Worm (Caenorhabditis elegans) whole organism, L3 larva: Measurements from ENCODE around the gene C08E8.1.
A peak's percentile ranks its signal among the peaks of the same experiment; 100 is the strongest.

Source experiments
- R02D3.7 ChIP-seq: fragments of 150-350 bp; optimal IDR thresholded peaks from 2 replicates; lab custom pipeline; 2014; ENCODE audit warnings: missing biosample characterization, missing genetic modification characterization
- ZK546.5 ChIP-seq: sonication (generic microtip); optimal IDR thresholded peaks from 2 replicates; lab custom pipeline; 2017; ENCODE audit warnings: missing biosample characterization, missing genetic modification characterization
- aly-2 ChIP-seq: fragments of 150-350 bp; optimal IDR thresholded peaks from 2 replicates; lab custom pipeline; 2014; ENCODE audit warnings: missing biosample characterization, missing genetic modification characterization
- ama-1 ChIP-seq: fragments of 150-350 bp; optimal IDR thresholded peaks from 2 replicates; lab custom pipeline; 2018
- ceh-16 ChIP-seq: sonication (generic microtip); optimal IDR thresholded peaks from 2 replicates; lab custom pipeline; 2017; ENCODE audit warnings: missing biosample characterization, missing genetic modification characterization
- ceh-28 ChIP-seq: fragments of 150-350 bp; optimal IDR thresholded peaks from 2 replicates; lab custom pipeline; 2014; ENCODE audit warnings: missing biosample characterization, missing genetic modification reagents, missing genetic modification characterization
- ceh-82 ChIP-seq: fragments of 150-350 bp; optimal IDR thresholded peaks from 2 replicates; lab custom pipeline; 2014; ENCODE audit warnings: missing biosample characterization, missing genetic modification characterization
- ceh-9 ChIP-seq: sonication (generic microtip); optimal IDR thresholded peaks from 2 replicates; lab custom pipeline; 2018; ENCODE audit warnings: missing biosample characterization, missing genetic modification characterization
- daf-12 ChIP-seq: fragments of 150-350 bp; optimal IDR thresholded peaks from 2 replicates; lab custom pipeline; 2014; ENCODE audit warnings: missing biosample characterization, missing genetic modification reagents, missing genetic modification characterization
- egl-27 ChIP-seq: sonication (generic microtip); optimal IDR thresholded peaks from 4 replicates; lab custom pipeline; 2017; ENCODE audit warnings: missing biosample characterization, missing genetic modification reagents, missing genetic modification characterization
- elt-2 ChIP-seq: sonication (generic microtip); optimal IDR thresholded peaks from 2 replicates; lab custom pipeline; 2016; ENCODE audit warnings: missing genetic modification reagents, mild to moderate bottlenecking, missing genetic modification characterization, missing compliant biosample characterization
- elt-3 ChIP-seq, 3 experiments: fragments of 150-350 bp in 1 of 3; sonication (generic microtip) in 2 of 3; optimal IDR thresholded peaks; 2 replicates in 2 of 3; 4 replicates in 1 of 3; lab custom pipeline; 2014 to 2017; ENCODE audit warnings: missing biosample characterization in 3 of 3, missing genetic modification characterization in 3 of 3
- eor-1 ChIP-seq, 2 experiments: fragments of 150-350 bp; optimal IDR thresholded peaks; 2 replicates each; lab custom pipeline; 2014 to 2018; ENCODE audit warnings: missing biosample characterization in 2 of 2, missing genetic modification characterization in 2 of 2
- fkh-10 ChIP-seq: sonication (generic microtip); optimal IDR thresholded peaks from 2 replicates; lab custom pipeline; 2017; ENCODE audit warnings: missing biosample characterization, missing genetic modification reagents, missing genetic modification characterization
- fkh-2 ChIP-seq: fragments of 150-350 bp; optimal IDR thresholded peaks from 2 replicates; lab custom pipeline; 2014; ENCODE audit warnings: missing biosample characterization, missing genetic modification reagents, missing genetic modification characterization
- fos-1 ChIP-seq: fragments of 150-350 bp; optimal IDR thresholded peaks from 2 replicates; lab custom pipeline; 2014; ENCODE audit warnings: missing biosample characterization, missing genetic modification characterization
- hmg-11 ChIP-seq: sonication (generic microtip); optimal IDR thresholded peaks from 2 replicates; lab custom pipeline; 2016; ENCODE audit warnings: missing genetic modification characterization, missing compliant biosample characterization
- jun-1 ChIP-seq: fragments of 150-350 bp; optimal IDR thresholded peaks from 2 replicates; lab custom pipeline; 2014; ENCODE audit warnings: missing biosample characterization, missing genetic modification reagents, missing genetic modification characterization
- lin-15B ChIP-seq: fragments of 150-350 bp; optimal IDR thresholded peaks from 2 replicates; lab custom pipeline; 2014; ENCODE audit warnings: missing biosample characterization, missing genetic modification characterization
- lin-39 ChIP-seq: fragments of 150-350 bp; optimal IDR thresholded peaks from 2 replicates; lab custom pipeline; 2018; ENCODE audit warnings: missing biosample characterization, missing genetic modification reagents, missing genetic modification characterization
- lsy-12 ChIP-seq: sonication (generic microtip); optimal IDR thresholded peaks from 2 replicates; lab custom pipeline; 2016; ENCODE audit warnings: mild to moderate bottlenecking, missing genetic modification characterization, missing compliant biosample characterization
- mdl-1 ChIP-seq: fragments of 150-350 bp; optimal IDR thresholded peaks from 2 replicates; lab custom pipeline; 2014; ENCODE audit warnings: missing biosample characterization, missing genetic modification characterization
- mml-1 ChIP-seq: fragments of 150-350 bp; sonication (generic microtip); optimal IDR thresholded peaks from 3 replicates; lab custom pipeline; 2014; ENCODE audit warnings: missing biosample characterization, missing genetic modification characterization
- nfya-1 ChIP-seq: sonication (generic microtip); optimal IDR thresholded peaks from 2 replicates; lab custom pipeline; 2017; ENCODE audit warnings: missing genetic modification characterization, mild to moderate bottlenecking, missing compliant biosample characterization, antibody characterized with exemption, moderate library complexity; ENCODE audit not compliant: insufficient read depth
- nhr-11 ChIP-seq: fragments of 150-350 bp; optimal IDR thresholded peaks from 2 replicates; lab custom pipeline; 2014; ENCODE audit warnings: missing biosample characterization, missing genetic modification characterization
- nhr-12 ChIP-seq: fragments of 150-350 bp; optimal IDR thresholded peaks from 2 replicates; lab custom pipeline; 2014; ENCODE audit warnings: missing biosample characterization, missing genetic modification characterization
- nhr-23 ChIP-seq: fragments of 150-350 bp; optimal IDR thresholded peaks from 2 replicates; lab custom pipeline; 2014; ENCODE audit warnings: missing biosample characterization, missing genetic modification reagents, missing genetic modification characterization
- nhr-25 ChIP-seq: sonication (generic microtip); optimal IDR thresholded peaks from 2 replicates; lab custom pipeline; 2017; ENCODE audit warnings: missing biosample characterization, missing genetic modification characterization
- nhr-28 ChIP-seq: fragments of 150-350 bp; optimal IDR thresholded peaks from 2 replicates; lab custom pipeline; 2014; ENCODE audit warnings: missing biosample characterization, missing genetic modification characterization
- nhr-43 ChIP-seq: sonication (generic microtip); optimal IDR thresholded peaks from 2 replicates; lab custom pipeline; 2016; ENCODE audit warnings: mild to moderate bottlenecking, missing genetic modification characterization, missing compliant biosample characterization; ENCODE audit not compliant: poor library complexity, severe bottlenecking
- nhr-67 ChIP-seq: fragments of 150-350 bp; optimal IDR thresholded peaks from 2 replicates; lab custom pipeline; 2014; ENCODE audit warnings: missing biosample characterization, missing genetic modification characterization
- nhr-76 ChIP-seq: fragments of 150-350 bp; sonication (generic microtip); optimal IDR thresholded peaks from 5 replicates; lab custom pipeline; 2014; ENCODE audit warnings: missing biosample characterization, missing genetic modification characterization
- nhr-77 ChIP-seq: fragments of 150-350 bp; optimal IDR thresholded peaks from 2 replicates; lab custom pipeline; 2014; ENCODE audit warnings: missing biosample characterization, missing genetic modification characterization
- pha-4 ChIP-seq: fragments of 150-350 bp; optimal IDR thresholded peaks from 2 replicates; lab custom pipeline; 2014; ENCODE audit warnings: missing biosample characterization, missing genetic modification reagents, missing genetic modification characterization
- pqm-1 ChIP-seq: fragments of 150-350 bp; optimal IDR thresholded peaks from 2 replicates; lab custom pipeline; 2017; ENCODE audit warnings: missing biosample characterization, missing genetic modification characterization, inconsistent platforms
- sea-2 ChIP-seq: fragments of 150-350 bp; sonication (generic microtip); optimal IDR thresholded peaks from 4 replicates; lab custom pipeline; 2014; ENCODE audit warnings: missing biosample characterization, missing genetic modification reagents, missing genetic modification characterization
- skn-1 ChIP-seq: fragments of 150-350 bp; optimal IDR thresholded peaks from 2 replicates; lab custom pipeline; 2014; ENCODE audit warnings: missing biosample characterization, missing genetic modification characterization
- snpc-4 ChIP-seq: fragments of 150-350 bp; optimal IDR thresholded peaks from 2 replicates; lab custom pipeline; 2014; ENCODE audit warnings: missing biosample characterization, missing genetic modification characterization
- tbx-2 ChIP-seq: sonication (generic microtip); optimal IDR thresholded peaks from 2 replicates; lab custom pipeline; 2016; ENCODE audit warnings: mild to moderate bottlenecking, missing genetic modification characterization, missing compliant biosample characterization
- unc-39 ChIP-seq: sonication (generic microtip); optimal IDR thresholded peaks from 4 replicates; lab custom pipeline; 2017; ENCODE audit warnings: missing biosample characterization, missing genetic modification characterization
- unc-62 ChIP-seq: fragments of 150-350 bp; sonication (generic microtip); optimal IDR thresholded peaks from 4 replicates; lab custom pipeline; 2014; ENCODE audit warnings: missing biosample characterization, missing genetic modification reagents, missing genetic modification characterization
- zag-1 ChIP-seq: fragments of 150-350 bp; optimal IDR thresholded peaks from 2 replicates; lab custom pipeline; 2014; ENCODE audit warnings: missing biosample characterization, missing genetic modification characterization
- ztf-11 ChIP-seq: fragments of 150-350 bp; optimal IDR thresholded peaks from 2 replicates; lab custom pipeline; 2014; ENCODE audit warnings: missing biosample characterization, missing genetic modification characterization
- ztf-4 ChIP-seq: fragments of 150-350 bp; optimal IDR thresholded peaks from 2 replicates; lab custom pipeline; 2014; ENCODE audit warnings: missing biosample characterization, missing genetic modification characterization

The C08E8.1 gene

ce11 chrV:18350046-18350445 is 12.3 kb downstream of the C08E8.1 start, which contains the start of gene C08E8.3:
TSS of gene C08E8.3 (plus strand) at chrV:18350129.
- no peak for TF ChIP-seq ama-1 (lab: Kevin White, UChicago)
- TF ChIP-seq hmg-11 (tag; lab: Kevin White, UChicago) = no peak
- TF ChIP-seq ceh-28 (tag; lab: Kevin White, UChicago) = no peak
- no peak for TF ChIP-seq unc-39
- TF ChIP-seq ceh-16 = no peak
- no peak for TF ChIP-seq ztf-11 (tag; lab: Kevin White, UChicago)
- no peak for TF ChIP-seq daf-12 (tag; lab: Kevin White, UChicago)
- TF ChIP-seq zag-1 = no peak
- no peak for TF ChIP-seq pqm-1

- TF ChIP-seq nfya-1 (tag; lab: Kevin White, UChicago) (no peak), eor-1 (tag; optimal IDR thresholded peaks at IDR 0.05; lab: Kevin White, UChicago) (no peak), nhr-25 (no peak), unc-62 (no peak), zag-1 (no peak), nhr-43 (peak; percentile 75), nhr-76 (tag; lab: Kevin White, UChicago) (no peak), daf-12 (tag; lab: Kevin White, UChicago) (no peak), nhr-77 (tag; lab: Kevin White, UChicago) (no peak), ceh-28 (tag; lab: Kevin White, UChicago) (peak; percentile 44), nhr-12 (tag; lab: Kevin White, UChicago) (no peak), elt-2 (tag; lab: Kevin White, UChicago) (peak; percentile 100), lin-39 (tag; lab: Kevin White, UChicago) (no peak), ztf-11 (tag; lab: Kevin White, UChicago) (no peak), fkh-10 (GFP tag; lab: Kevin White, UChicago) (no peak), sea-2 (no peak), elt-3 (tag; optimal IDR thresholded peaks at IDR 0.05; lab: Kevin White, UChicago) (peak; percentile 68 to 96 (median 94)), pha-4 (tag; lab: Kevin White, UChicago) (peak; percentile 55), snpc-4 (tag; lab: Kevin White, UChicago) (no peak), tbx-2 (no peak), skn-1 (tag; lab: Kevin White, UChicago) (peak; percentile 34), aly-2 (tag; lab: Kevin White, UChicago) (no peak), hmg-11 (tag; lab: Kevin White, UChicago) (no peak), jun-1 (tag; lab: Kevin White, UChicago) (peak; percentile 98), egl-27 (tag; lab: Kevin White, UChicago) (peak; percentile 88), fos-1 (peak; percentile 81), nhr-28 (tag; lab: Kevin White, UChicago) (no peak), mdl-1 (no peak), mml-1 (tag; lab: Kevin White, UChicago) (no peak), nhr-11 (tag; lab: Kevin White, UChicago) (no peak), nhr-23 (peak; percentile 57), pqm-1 (peak; percentile 100), unc-39 (no peak), ceh-9 (no peak), fkh-2 (tag; lab: Kevin White, UChicago) (no peak), ceh-16 (no peak), ama-1 (lab: Kevin White, UChicago) (no peak), lin-15B (no peak), ztf-4 (tag; lab: Kevin White, UChicago) (no peak), ceh-82 (tag; lab: Kevin White, UChicago) (no peak), ZK546.5 (no peak)
These were observed 16.2 kb downstream of the C08E8.1 start for ce11 chrV:18346080-18346479.

ce11 chrV:18344194-18344593 is 18.1 kb downstream of the C08E8.1 start:
- no peak for TF ChIP-seq ama-1 (lab: Kevin White, UChicago)
- TF ChIP-seq skn-1 (tag; lab: Kevin White, UChicago) = no peak
- no peak for TF ChIP-seq zag-1
- no peak for TF ChIP-seq nhr-77 (tag; lab: Kevin White, UChicago)
- no peak for TF ChIP-seq nhr-67 (tag; lab: Kevin White, UChicago)
- TF ChIP-seq unc-62 = no peak
- no peak for TF ChIP-seq ztf-11 (tag; lab: Kevin White, UChicago)
- no peak for TF ChIP-seq snpc-4 (tag; lab: Kevin White, UChicago)
- TF ChIP-seq unc-39 = no peak
- no peak for TF ChIP-seq jun-1 (tag; lab: Kevin White, UChicago)
- no peak for TF ChIP-seq R02D3.7
- no peak for TF ChIP-seq lsy-12
- TF ChIP-seq, all 47 proteins: peak for 0
